Fruit fly (Drosophila melanogaster) whole organism, adult: ENCODE data around the gene CG15059.

Source experiments
- CG12768 ChIP-seq: fragments of 200-800 bp; sonication (Bioruptor generic); optimal IDR thresholded peaks from 2 replicates; lab custom pipeline; 2017; ENCODE audit warnings: missing biosample characterization, missing genetic modification characterization, mild to moderate bottlenecking, moderate library complexity, missing genetic modification reagents
- CG1620 ChIP-seq: fragments of 200-800 bp; sonication (Bioruptor generic); optimal IDR thresholded peaks from 2 replicates; lab custom pipeline; 2016; ENCODE audit warnings: missing biosample characterization, missing genetic modification characterization
- CG5204 ChIP-seq: fragments of 200-800 bp; sonication (Bioruptor generic); optimal IDR thresholded peaks from 2 replicates; lab custom pipeline; 2016; ENCODE audit warnings: missing biosample characterization, missing genetic modification characterization
- CG7045 ChIP-seq: fragments of 200-800 bp; sonication (Bioruptor generic); optimal IDR thresholded peaks from 2 replicates; lab custom pipeline; 2017; ENCODE audit warnings: missing biosample characterization, mild to moderate bottlenecking, missing genetic modification characterization
- CG7101 ChIP-seq: fragments of 200-800 bp; sonication (Bioruptor generic); optimal IDR thresholded peaks from 2 replicates; lab custom pipeline; 2018; ENCODE audit warnings: missing biosample characterization, mild to moderate bottlenecking, missing genetic modification characterization, moderate library complexity
- Clk ChIP-seq: fragments of 200-800 bp; sonication (Bioruptor generic); optimal IDR thresholded peaks from 2 replicates; lab custom pipeline; 2017; ENCODE audit warnings: missing biosample characterization, missing genetic modification characterization
- Hr96 ChIP-seq: fragments of 200-800 bp; sonication (Bioruptor generic); optimal IDR thresholded peaks from 2 replicates; lab custom pipeline; 2016; ENCODE audit warnings: missing biosample characterization, missing genetic modification characterization
- Mnt ChIP-seq: fragments of 200-800 bp; sonication (Bioruptor generic); optimal IDR thresholded peaks from 2 replicates; lab custom pipeline; 2016; ENCODE audit warnings: missing biosample characterization, mild to moderate bottlenecking, missing genetic modification characterization
- bab1 ChIP-seq: fragments of 200-800 bp; sonication (Bioruptor generic); optimal IDR thresholded peaks from 3 replicates; lab custom pipeline; 2019; ENCODE audit warnings: missing biosample characterization, mild to moderate bottlenecking, missing genetic modification characterization, moderate library complexity
- cnc ChIP-seq, 2 experiments: fragments of >200 bp; optimal IDR thresholded peaks; 2 replicates each; lab custom pipeline; 2017
- kay ChIP-seq: fragments of 200-800 bp; sonication (Bioruptor generic); peaks from one replicate; lab custom pipeline; 2016; ENCODE audit warnings: missing biosample characterization, missing genetic modification characterization, borderline replicate concordance
- ovo ChIP-seq: fragments of 200-800 bp; sonication (Bioruptor generic); optimal IDR thresholded peaks from 2 replicates; lab custom pipeline; 2016; ENCODE audit warnings: missing biosample characterization, missing genetic modification characterization
- pad ChIP-seq: fragments of 200-800 bp; sonication (Bioruptor generic); optimal IDR thresholded peaks from 3 replicates; lab custom pipeline; 2017; ENCODE audit warnings: missing biosample characterization, missing genetic modification characterization, mild to moderate bottlenecking, moderate library complexity, missing genetic modification reagents
- toe ChIP-seq: fragments of 200-800 bp; sonication (Bioruptor generic); optimal IDR thresholded peaks from 2 replicates; lab custom pipeline; 2016; ENCODE audit warnings: missing biosample characterization, missing genetic modification characterization

dm6 chrX:18303580-18304305 lies 44.4 kb upstream of the CG15059 start:
- TF ChIP-seq CG7101 (tag; lab: Kevin White, UChicago) (no peak), bab1 (no peak), ovo (GFP tag; lab: Kevin White, UChicago) (no peak), kay (GFP tag; lab: Kevin White, UChicago) (no peak), cnc (optimal IDR thresholded peaks at IDR 0.05; lab: Kevin White, UChicago) (no peak), pad (no peak), CG12768 (GFP tag; lab: Kevin White, UChicago) (no peak), toe (no peak), Mnt (GFP tag; lab: Kevin White, UChicago) (no peak), CG5204 (no peak), CG1620 (GFP tag; lab: Kevin White, UChicago) (no peak), Clk (GFP tag; lab: Kevin White, UChicago) (no peak), CG7045 (no peak), Hr96 (GFP tag; lab: Kevin White, UChicago) (no peak)
